Worm (Caenorhabditis elegans): ENCODE results near the gene zipt-17.

The zipt-17 gene

ce11 chrIV:17367294-17367693 is at the start of gene zipt-17:
zipt-17 (minus strand) TSS chrIV:17367394.
- TF ChIP-seq D2030.7 (GFP tag; IDR thresholded peaks at IDR 0.05): no peak
- no peak for TF ChIP-seq tbx-9 (tag; optimal IDR thresholded peaks at IDR 0.05; ENCODE audit: borderline replicate concordance)
- no peak for TF ChIP-seq F55B11.4 (tag; optimal IDR thresholded peaks at IDR 0.05; ENCODE audit: borderline replicate concordance, insufficient read depth)
- no peak for TF ChIP-seq K12H6.12 (tag; optimal IDR thresholded peaks at IDR 0.05)
- TF ChIP-seq T07F8.4 (tag; optimal IDR thresholded peaks at IDR 0.05): no peak

ce11 chrIV:17413343-17413742 is 46.1 kb upstream of the zipt-17 start:
- no peak for TF ChIP-seq cebp-2 (GFP tag; IDR thresholded peaks at IDR 0.05)
- no peak for TF ChIP-seq bed-1 (GFP tag; IDR thresholded peaks at IDR 0.05)
- TF ChIP-seq F52B5.7 (tag; optimal IDR thresholded peaks at IDR 0.05): no peak
- no peak for TF ChIP-seq B0019.2 (GFP tag; conservative IDR thresholded peaks at IDR 0.05)
- TF ChIP-seq let-607 (tag; optimal IDR thresholded peaks at IDR 0.05): no peak
- TF ChIP-seq Y53F4B.3 (GFP tag; IDR thresholded peaks at IDR 0.05): no peak
- TF ChIP-seq B0035.1 (tag; optimal IDR thresholded peaks at IDR 0.05): no peak
- TF ChIP-seq madf-8 (GFP tag; conservative IDR thresholded peaks at IDR 0.05): no peak
- TF ChIP-seq hmg-1.2 (GFP tag; IDR thresholded peaks at IDR 0.05): no peak
- no peak for TF ChIP-seq egrh-3 (GFP tag; IDR thresholded peaks at IDR 0.05)

- TF ChIP-seq aptf-3 (GFP tag; IDR thresholded peaks at IDR 0.05) (no peak), zfh-2 (GFP tag; conservative IDR thresholded peaks at IDR 0.05) (no peak), snpc-3.4 (tag; optimal IDR thresholded peaks at IDR 0.05) (no peak), F57C9.4 (tag; optimal IDR thresholded peaks at IDR 0.05) (no peak), mxl-1 (tag; optimal IDR thresholded peaks at IDR 0.05) (no peak), chd-7 (tag; optimal IDR thresholded peaks at IDR 0.05) (no peak), nhr-80 (tag; optimal IDR thresholded peaks at IDR 0.05) (no peak), aptf-2 (GFP tag; conservative IDR thresholded peaks at IDR 0.05) (no peak), hlh-26 (GFP tag; conservative IDR thresholded peaks at IDR 0.05) (no peak), ama-1 (optimal IDR thresholded peaks at IDR 0.05) (no peak), ama-1 (GFP tag; optimal IDR thresholded peaks at IDR 0.05) (no peak), lin-26 (GFP tag; IDR thresholded peaks at IDR 0.05) (no peak), let-526 (GFP tag; IDR thresholded peaks at IDR 0.05) (no peak), T07F8.4 (tag; optimal IDR thresholded peaks at IDR 0.05) (no peak), ztf-25 (GFP tag; IDR thresholded peaks at IDR 0.05) (no peak)
Measured at ce11 chrIV:17407491-17407890, 40.3 kb upstream of the zipt-17 start, which contains the start of gene T02D1.9. T02D1.9 (minus strand) TSS chrIV:17407591.

- TF ChIP-seq nfyb-1 (GFP tag; IDR thresholded peaks at IDR 0.05): no peak
- no peak for TF ChIP-seq mel-28 (tag; optimal IDR thresholded peaks at IDR 0.05; ENCODE audit: borderline replicate concordance)
Measured at ce11 chrIV:17407025-17407424, 39.8 kb upstream of the zipt-17 start, which contains the start of gene T02D1.7. T02D1.7 (minus strand) TSS chrIV:17407125.

ce11 chrIV:17406119-17406518 is 38.9 kb upstream of the zipt-17 start:
- no peak for TF ChIP-seq athp-1 (tag; optimal IDR thresholded peaks at IDR 0.05)
- no peak for TF ChIP-seq let-607 (tag; optimal IDR thresholded peaks at IDR 0.05)
- no peak for TF ChIP-seq nfya-2 (GFP tag; IDR thresholded peaks at IDR 0.05)
- no peak for TF ChIP-seq ztf-26 (tag; optimal IDR thresholded peaks at IDR 0.05)
